Worm (Caenorhabditis elegans): ENCODE results near the gene nkat-1.
A peak's percentile ranks its signal among the peaks of the same experiment; 100 is the strongest.

Gene nkat-1

DNA sequence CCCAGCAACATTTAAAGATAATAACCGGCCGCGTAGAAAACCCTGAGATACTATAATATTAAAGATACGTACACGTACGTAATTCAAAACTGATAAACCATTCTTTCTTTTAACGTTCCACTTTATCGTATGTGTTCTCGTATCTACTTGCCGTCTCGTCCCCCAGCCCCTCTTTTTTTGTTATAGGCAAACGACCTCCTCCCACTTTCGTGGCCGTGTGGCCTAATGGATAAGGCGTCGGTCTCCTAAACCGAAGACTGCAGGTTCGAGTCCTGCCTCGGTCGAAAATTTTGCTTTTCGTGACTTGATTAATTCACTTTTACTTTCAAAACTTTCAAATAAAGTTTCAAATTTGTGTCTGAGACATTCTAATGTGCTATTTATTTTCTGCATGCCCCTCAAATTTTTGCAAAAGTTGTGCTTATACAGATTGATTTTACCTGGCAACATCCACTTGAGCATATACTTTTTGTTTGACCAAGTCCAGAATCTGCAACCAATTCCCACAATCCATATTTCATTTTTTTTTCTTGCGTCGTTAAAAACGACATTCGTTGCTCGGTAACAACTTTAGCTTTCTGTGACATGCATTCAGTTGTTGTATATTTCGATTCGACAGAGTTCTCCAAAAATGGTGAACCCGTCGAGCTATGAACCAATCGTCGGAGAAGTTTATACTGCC lies 24.3 kb downstream of the nkat-1 start, which contains the start of gene F28H6.7 (continued):
- TF ChIP-seq K12H6.12 (tag; optimal IDR thresholded peaks at IDR 0.05): peak; percentile 21
- no peak for TF ChIP-seq T26A5.8 (tag; optimal IDR thresholded peaks at IDR 0.05)
- TF ChIP-seq ztf-25 (GFP tag; IDR thresholded peaks at IDR 0.05): 0 out of 2 replicates have a peak, but pooled peaks have one; percentile 65
- no peak for TF ChIP-seq mel-28 (tag; optimal IDR thresholded peaks at IDR 0.05; ENCODE audit: borderline replicate concordance)
- peak; percentile 73 for TF ChIP-seq hmg-1.2 (GFP tag; IDR thresholded peaks at IDR 0.05)
- no peak for TF ChIP-seq ekl-4 (GFP tag; IDR thresholded peaks at IDR 0.05)
- TF ChIP-seq bed-2 (GFP tag; IDR thresholded peaks at IDR 0.05): no peak
- TF ChIP-seq snpc-1.1 (tag; optimal IDR thresholded peaks at IDR 0.05; ENCODE audit: insufficient read depth): peak; percentile 39
- no peak for TF ChIP-seq madf-8 (GFP tag; conservative IDR thresholded peaks at IDR 0.05)
- peak; percentile 27 for TF ChIP-seq ceh-79 (tag; optimal IDR thresholded peaks at IDR 0.05)
- TF ChIP-seq ztf-3 (GFP tag; optimal IDR thresholded peaks at IDR 0.05): no peak
- TF ChIP-seq aptf-3 (GFP tag; IDR thresholded peaks at IDR 0.05): peak; percentile 73; the same call in 1 of the 2 replicates
- peak; percentile 49 for TF ChIP-seq B0035.1 (tag; optimal IDR thresholded peaks at IDR 0.05)
- no peak for TF ChIP-seq lsl-1 (GFP tag; optimal IDR thresholded peaks at IDR 0.05)
- peak; percentile 50 for TF ChIP-seq repo-1 (tag; optimal IDR thresholded peaks at IDR 0.05)
- TF ChIP-seq him-1 (tag; optimal IDR thresholded peaks at IDR 0.05): peak; percentile 82
- TF ChIP-seq nhr-27 (tag; optimal IDR thresholded peaks at IDR 0.05): peak; percentile 48
- TF ChIP-seq madf-10 (tag; optimal IDR thresholded peaks at IDR 0.05): peak; percentile 50
- peak; percentile 62 for TF ChIP-seq lsy-27 (tag; optimal IDR thresholded peaks at IDR 0.05; ENCODE audit: borderline replicate concordance, insufficient read depth)
- no peak for TF ChIP-seq hsf-1 (GFP tag; IDR thresholded peaks at IDR 0.05)
- TF ChIP-seq B0261.1 (tag; optimal IDR thresholded peaks at IDR 0.05): peak; percentile 88
- TF ChIP-seq nfyb-1 (GFP tag; IDR thresholded peaks at IDR 0.05): peak; percentile 74; the same call in 1 of the 2 replicates
- peak; percentile 8 for TF ChIP-seq atf-7 (tag; optimal IDR thresholded peaks at IDR 0.05)
- no peak for TF ChIP-seq akir-1 (GFP tag; optimal IDR thresholded peaks at IDR 0.05)
- no peak for TF ChIP-seq pha-4 (tag; optimal IDR thresholded peaks at IDR 0.05)
- peak; percentile 97 for TF ChIP-seq tbp1 (GFP tag; optimal IDR thresholded peaks at IDR 0.05)
- peak; percentile 31 for TF ChIP-seq somi-1 (GFP tag; optimal IDR thresholded peaks at IDR 0.05)
- peak; percentile 27; the same call in 1 of the 2 replicates for TF ChIP-seq egrh-3 (GFP tag; IDR thresholded peaks at IDR 0.05)
- peak; percentile 79 for TF ChIP-seq pbrm-1 (GFP tag; IDR thresholded peaks at IDR 0.05)
- TF ChIP-seq dox-1 (GFP tag; IDR thresholded peaks at IDR 0.05): no peak; the same call in 1 of the 2 replicates
- 0 out of 2 replicates have a peak, but pooled peaks have one; percentile 73 for TF ChIP-seq ceh-40 (GFP tag; IDR thresholded peaks at IDR 0.05)
- TF ChIP-seq ceh-27 (GFP tag; optimal IDR thresholded peaks at IDR 0.05): peak; percentile 29
- no peak for TF ChIP-seq F39B2.1 (GFP tag; IDR thresholded peaks at IDR 0.05)
- peak; percentile 84 for TF ChIP-seq rpc-1 (optimal IDR thresholded peaks at IDR 0.05)
- TF ChIP-seq rpc-1 (tag; optimal IDR thresholded peaks at IDR 0.05): peak; percentile 85
- no peak for TF ChIP-seq C06A6.2 (GFP tag; conservative IDR thresholded peaks at IDR 0.05)

DNA sequence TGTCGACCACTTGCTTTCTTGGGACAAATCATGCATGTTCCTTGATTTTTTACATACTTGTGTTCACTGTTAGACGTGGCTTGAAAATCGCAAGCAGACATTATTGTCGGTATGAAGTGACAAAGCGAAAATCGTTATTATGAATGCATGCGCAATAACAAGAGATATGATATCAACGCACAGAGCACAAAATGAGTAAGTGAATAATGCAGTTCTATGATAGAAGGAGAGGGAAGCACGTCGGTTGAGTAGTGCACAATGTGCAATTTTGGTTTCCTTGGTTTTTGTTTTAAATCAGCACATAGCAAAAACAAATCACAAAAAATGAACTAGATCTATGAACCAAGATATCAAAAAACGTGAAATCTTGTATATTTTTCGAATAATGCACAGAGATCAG lies 26.6 kb downstream of the nkat-1 start, which contains the start of gene nhr-281:
Gene nhr-281 (minus strand): TSS at position 101 of the 400 bp plus-strand sequence.
- TF ChIP-seq madf-6 (GFP tag; IDR thresholded peaks at IDR 0.05): no peak
- TF ChIP-seq egrh-3 (GFP tag; IDR thresholded peaks at IDR 0.05): no peak
- no peak for TF ChIP-seq madf-3 (GFP tag; IDR thresholded peaks at IDR 0.05)
- TF ChIP-seq him-1 (tag; optimal IDR thresholded peaks at IDR 0.05): no peak
- no peak for TF ChIP-seq nhr-90 (tag; optimal IDR thresholded peaks at IDR 0.05)
- no peak for TF ChIP-seq T26A5.8 (tag; optimal IDR thresholded peaks at IDR 0.05)
- TF ChIP-seq chd-7 (tag; optimal IDR thresholded peaks at IDR 0.05): no peak
- TF ChIP-seq Y56A3A.18 (GFP tag; IDR thresholded peaks at IDR 0.05): no peak
- TF ChIP-seq attf-3 (GFP tag; conservative IDR thresholded peaks at IDR 0.05): no peak
- TF ChIP-seq efl-1 (GFP tag; optimal IDR thresholded peaks at IDR 0.05): no peak

Data from whole organism, young adult.